Fruit fly (Drosophila melanogaster) whole organism, embryonic: Measurements from ENCODE around the gene pod1.

Experiments used
- Abd-B ChIP-seq: fragments of 200-800 bp; sonication (Bioruptor generic); optimal IDR thresholded peaks from 2 replicates; lab custom pipeline; 2018; ENCODE audit warnings: missing biosample characterization, mild to moderate bottlenecking, missing genetic modification characterization, moderate library complexity
- Bgb ChIP-seq: fragments of 200-800 bp; sonication (Bioruptor generic); IDR thresholded peaks from 2 replicates; pipeline ENCODE4 v1.3.6; 2022; ENCODE audit warnings: missing biosample characterization, missing genetic modification characterization; ENCODE audit not compliant: partially characterized antibody
- CG10321 ChIP-seq: fragments of 200-800 bp; sonication (Bioruptor generic); IDR thresholded peaks from 2 replicates; pipeline ENCODE4 v1.3.6; 2022; ENCODE audit warnings: missing biosample characterization, missing genetic modification characterization
- CG12744 ChIP-seq: fragments of 200-800 bp; sonication (Bioruptor generic); optimal IDR thresholded peaks from 2 replicates; lab custom pipeline; 2016; ENCODE audit warnings: missing biosample characterization, missing genetic modification characterization
- CG15601 ChIP-seq: fragments of 200-800 bp; sonication (Bioruptor generic); optimal IDR thresholded peaks from 3 replicates; lab custom pipeline; 2019; ENCODE audit warnings: missing biosample characterization, mild to moderate bottlenecking, missing genetic modification characterization, moderate library complexity
- CG16779 ChIP-seq: fragments of 200-800 bp; sonication (Bioruptor generic); IDR thresholded peaks from 2 replicates; pipeline ENCODE4 v1.3.6; 2022; ENCODE audit warnings: missing biosample characterization, missing genetic modification characterization
- CG16813 ChIP-seq: fragments of 200-800 bp; sonication (Bioruptor generic); IDR thresholded peaks from 3 replicates; pipeline ENCODE4 v1.3.6; 2022; ENCODE audit warnings: missing biosample characterization, missing genetic modification characterization; ENCODE audit not compliant: partially characterized antibody
- CG17359 ChIP-seq: fragments of 200-800 bp; sonication (Bioruptor generic); optimal IDR thresholded peaks from 3 replicates; lab custom pipeline; 2018; ENCODE audit warnings: missing biosample characterization, mild to moderate bottlenecking, missing genetic modification characterization, moderate library complexity
- CG17361 ChIP-seq: fragments of 200-800 bp; sonication (Bioruptor generic); IDR thresholded peaks from 3 replicates; pipeline ENCODE4 v1.3.6; 2022; ENCODE audit warnings: missing biosample characterization, missing genetic modification characterization
- CG18262 ChIP-seq: fragments of 200-800 bp; optimal IDR thresholded peaks from 3 replicates; lab custom pipeline; 2019; ENCODE audit warnings: missing biosample characterization, mild to moderate bottlenecking, missing genetic modification characterization, moderate library complexity
- CG2116 ChIP-seq: fragments of 200-800 bp; sonication (Bioruptor generic); optimal IDR thresholded peaks from 3 replicates; lab custom pipeline; 2018; ENCODE audit warnings: missing biosample characterization, mild to moderate bottlenecking, missing genetic modification characterization
- CG2129 ChIP-seq: fragments of 200-800 bp; sonication (Bioruptor generic); IDR thresholded peaks from 2 replicates; pipeline ENCODE4 v1.3.6; 2022; ENCODE audit warnings: missing biosample characterization, missing genetic modification characterization; ENCODE audit not compliant: partially characterized antibody
- CG32767 ChIP-seq: fragments of 200-800 bp; sonication (Bioruptor generic); IDR thresholded peaks from 2 replicates; pipeline ENCODE4 v1.3.6; 2022; ENCODE audit warnings: missing biosample characterization, missing genetic modification characterization
- CG3838 ChIP-seq: fragments of 200-800 bp; sonication (Bioruptor generic); optimal IDR thresholded peaks from 3 replicates; lab custom pipeline; 2016; ENCODE audit warnings: missing biosample characterization, missing genetic modification characterization
- CG3847 ChIP-seq: fragments of 200-800 bp; sonication (Bioruptor generic); IDR thresholded peaks from 2 replicates; pipeline ENCODE4 v1.3.6; 2022; ENCODE audit warnings: missing biosample characterization, missing genetic modification characterization
- CG4820 ChIP-seq: fragments of 200-800 bp; sonication (Bioruptor generic); optimal IDR thresholded peaks from 3 replicates; lab custom pipeline; 2016; ENCODE audit warnings: missing biosample characterization, missing genetic modification characterization
- CG6272 ChIP-seq: fragments of 200-800 bp; sonication (Bioruptor generic); IDR thresholded peaks from 2 replicates; pipeline ENCODE4 v1.3.6; 2022; ENCODE audit warnings: missing biosample characterization, missing genetic modification characterization
- CG7357 ChIP-seq: fragments of 200-800 bp; sonication (Bioruptor generic); IDR thresholded peaks from 3 replicates; pipeline ENCODE4 v1.3.6; 2022; ENCODE audit warnings: missing biosample characterization, missing genetic modification characterization
- CG7839 ChIP-seq: fragments of 200-800 bp; sonication (Bioruptor generic); optimal IDR thresholded peaks from 3 replicates; lab custom pipeline; 2018; ENCODE audit warnings: missing biosample characterization, mild to moderate bottlenecking, missing genetic modification characterization, moderate library complexity
- CG8478 ChIP-seq: fragments of >200 bp; optimal IDR thresholded peaks from 2 replicates; lab custom pipeline; 2018
- CG9727 ChIP-seq: fragments of 200-800 bp; sonication (Bioruptor generic); optimal IDR thresholded peaks from 3 replicates; lab custom pipeline; 2017; ENCODE audit warnings: missing biosample characterization, mild to moderate bottlenecking, missing genetic modification characterization
- CG9817 ChIP-seq: fragments of 200-800 bp; sonication (Bioruptor generic); optimal IDR thresholded peaks from 2 replicates; lab custom pipeline; 2018; ENCODE audit warnings: missing biosample characterization, mild to moderate bottlenecking, missing genetic modification characterization, moderate library complexity
- Lhr ChIP-seq: fragments of 200-800 bp; sonication (Bioruptor generic); optimal IDR thresholded peaks from 3 replicates; lab custom pipeline; 2017; ENCODE audit warnings: mild to moderate bottlenecking, missing biosample characterization, missing genetic modification reagents, missing genetic modification characterization
- Mrtf ChIP-seq: fragments of 200-800 bp; sonication (Bioruptor generic); IDR thresholded peaks from 3 replicates; pipeline ENCODE4 v1.3.6; 2022; ENCODE audit warnings: missing biosample characterization, missing genetic modification characterization
- NC2α ChIP-seq: fragments of 200-800 bp; sonication (Bioruptor generic); optimal IDR thresholded peaks from 2 replicates; lab custom pipeline; 2016; ENCODE audit warnings: missing biosample characterization, missing genetic modification characterization
- Rx ChIP-seq: fragments of 200-800 bp; sonication (Bioruptor generic); IDR thresholded peaks from 2 replicates; pipeline ENCODE4 v1.3.6; 2022; ENCODE audit warnings: missing biosample characterization, missing genetic modification characterization
- Side ChIP-seq: fragments of 200-800 bp; sonication (Bioruptor generic); optimal IDR thresholded peaks from 2 replicates; lab custom pipeline; 2016; ENCODE audit warnings: missing biosample characterization, missing genetic modification characterization
- Sox100B ChIP-seq: fragments of 200-800 bp; sonication (Bioruptor generic); optimal IDR thresholded peaks from 3 replicates; lab custom pipeline; 2018; ENCODE audit warnings: missing biosample characterization, mild to moderate bottlenecking, missing genetic modification characterization
- ab ChIP-seq: fragments of 200-800 bp; sonication (Bioruptor generic); optimal IDR thresholded peaks from 2 replicates; lab custom pipeline; 2016; ENCODE audit warnings: missing biosample characterization, missing genetic modification characterization
- bcd ChIP-seq: fragments of 200-800 bp; sonication (Bioruptor generic); optimal IDR thresholded peaks from 2 replicates; lab custom pipeline; 2017; ENCODE audit warnings: missing biosample characterization, mild to moderate bottlenecking, missing genetic modification characterization
- cwo ChIP-seq: fragments of 200-800 bp; sonication (Bioruptor generic); optimal IDR thresholded peaks from 3 replicates; lab custom pipeline; 2017; ENCODE audit warnings: missing biosample characterization, missing genetic modification characterization, mild to moderate bottlenecking, moderate library complexity, missing genetic modification reagents
- disco-r ChIP-seq: fragments of 200-800 bp; sonication (Bioruptor generic); optimal IDR thresholded peaks from 2 replicates; lab custom pipeline; 2016; ENCODE audit warnings: missing biosample characterization, missing genetic modification characterization
- dmrt11E ChIP-seq: fragments of 200-800 bp; sonication (Bioruptor generic); optimal IDR thresholded peaks from 3 replicates; lab custom pipeline; 2018; ENCODE audit warnings: missing biosample characterization, mild to moderate bottlenecking, missing genetic modification characterization, moderate library complexity
- fd96Cb ChIP-seq: fragments of 200-800 bp; sonication (Bioruptor generic); optimal IDR thresholded peaks from 2 replicates; lab custom pipeline; 2018; ENCODE audit warnings: missing biosample characterization, mild to moderate bottlenecking, missing genetic modification characterization, moderate library complexity
- her ChIP-seq: fragments of 200-800 bp; sonication (Bioruptor generic); optimal IDR thresholded peaks from 2 replicates; lab custom pipeline; 2016; ENCODE audit warnings: missing biosample characterization, missing genetic modification characterization
- hkb ChIP-seq, 2 experiments: fragments of 200-800 bp in 1 of 2; fragments of >200 bp in 1 of 2; sonication (Bioruptor generic) in 1 of 2; IDR thresholded peaks in 1 of 2; optimal IDR thresholded peaks in 1 of 2; 2 replicates each; pipeline versions ENCODE4 v1.3.6 to Lab custom; 2017 to 2022; ENCODE audit warnings: missing biosample characterization in 1 of 2, missing genetic modification characterization in 1 of 2
- ind ChIP-seq: fragments of 200-800 bp; sonication (Bioruptor generic); optimal IDR thresholded peaks from 3 replicates; lab custom pipeline; 2016; ENCODE audit warnings: missing biosample characterization, missing genetic modification characterization
- insv ChIP-seq, 2 experiments: fragments of 200-800 bp; sonication (Bioruptor generic); optimal IDR thresholded peaks; 3 replicates each; lab custom pipeline; 2016 to 2018; ENCODE audit warnings: missing biosample characterization in 2 of 2, missing genetic modification characterization in 2 of 2
- lab ChIP-seq: fragments of 200-800 bp; sonication (Bioruptor generic); optimal IDR thresholded peaks from 3 replicates; lab custom pipeline; 2017; ENCODE audit warnings: missing biosample characterization, missing genetic modification characterization, mild to moderate bottlenecking, moderate library complexity, missing genetic modification reagents
- maf-S ChIP-seq: fragments of 200-800 bp; sonication (Bioruptor generic); optimal IDR thresholded peaks from 2 replicates; lab custom pipeline; 2016; ENCODE audit warnings: missing biosample characterization, missing genetic modification characterization
- pan ChIP-seq, 4 experiments: fragments of >200 bp in 3 of 4; fragments of 200-800 bp in 1 of 4; sonication (Bioruptor generic) in 1 of 4; optimal IDR thresholded peaks in 3 of 4; IDR thresholded peaks in 1 of 4; 2 replicates each; pipeline versions ENCODE4 v1.3.6 to Lab custom; 2017 to 2022; ENCODE audit warnings: missing biosample characterization in 2 of 4, missing genetic modification characterization in 2 of 4, mixed read lengths in 1 of 4
- peb ChIP-seq: fragments of 200-800 bp; sonication (Bioruptor generic); IDR thresholded peaks from 2 replicates; pipeline ENCODE4 v1.3.6; 2022; ENCODE audit warnings: missing biosample characterization, missing genetic modification characterization
- pfk ChIP-seq: fragments of 200-800 bp; sonication (Bioruptor generic); optimal IDR thresholded peaks from 2 replicates; lab custom pipeline; 2018; ENCODE audit warnings: missing biosample characterization, mild to moderate bottlenecking, missing genetic modification characterization, moderate library complexity
- pho ChIP-seq: fragments of 200-800 bp; sonication (Bioruptor generic); optimal IDR thresholded peaks from 2 replicates; lab custom pipeline; 2016; ENCODE audit warnings: missing biosample characterization, missing genetic modification characterization
- row ChIP-seq: fragments of 200-800 bp; sonication (Bioruptor generic); IDR thresholded peaks from 3 replicates; pipeline ENCODE4 v1.3.6; 2022; ENCODE audit warnings: missing biosample characterization, missing genetic modification characterization
- slou ChIP-seq: fragments of 200-800 bp; sonication (Bioruptor generic); optimal IDR thresholded peaks from 3 replicates; lab custom pipeline; 2016; ENCODE audit warnings: missing biosample characterization, missing genetic modification characterization
- so ChIP-seq: fragments of 200-800 bp; sonication (Bioruptor generic); IDR thresholded peaks from 3 replicates; pipeline ENCODE4 v1.3.6; 2022; ENCODE audit warnings: missing biosample characterization, missing genetic modification characterization
- trem ChIP-seq: fragments of 200-800 bp; optimal IDR thresholded peaks from 3 replicates; lab custom pipeline; 2019; ENCODE audit warnings: missing biosample characterization, mild to moderate bottlenecking, missing genetic modification characterization, moderate library complexity
- unpg ChIP-seq: fragments of 200-800 bp; sonication (Bioruptor generic); optimal IDR thresholded peaks from 3 replicates; lab custom pipeline; 2018; ENCODE audit warnings: missing biosample characterization, mild to moderate bottlenecking, missing genetic modification characterization, moderate library complexity
- usp ChIP-seq: fragments of >200 bp; optimal IDR thresholded peaks from 2 replicates; lab custom pipeline; 2017; ENCODE audit warnings: missing biosample characterization, missing genetic modification characterization

Gene pod1

dm6 chrX:6756175-6756718 lies 47.2 kb upstream of the pod1 start, which contains the start of gene sov (continued):
- TF ChIP-seq bcd (GFP tag; lab: Kevin White, UChicago), result no peak
- no peak for TF ChIP-seq Mrtf
- TF ChIP-seq CG18262 (tag; lab: Kevin White, UChicago), result no peak
- TF ChIP-seq pan (optimal IDR thresholded peaks at IDR 0.05; lab: Kevin White, UChicago), result no peak
- no peak for TF ChIP-seq pan (GFP tag; optimal IDR thresholded peaks at IDR 0.05 in 1 of 2, IDR thresholded peaks at IDR 0.05 in 1 of 2)
- TF ChIP-seq Lhr (GFP tag; lab: Kevin White, UChicago), result peak; percentile 88
- TF ChIP-seq trem (tag; lab: Kevin White, UChicago), result peak; percentile 31
- peak; percentile 5 for TF ChIP-seq lab
- TF ChIP-seq CG17359 (tag; lab: Kevin White, UChicago), result no peak
- no peak for TF ChIP-seq CG8478 (lab: Kevin White, UChicago)
- no peak for TF ChIP-seq CG4820 (GFP tag; lab: Kevin White, UChicago)
- no peak for TF ChIP-seq Sox100B
- no peak for TF ChIP-seq CG10321 (GFP tag; lab: Robert Waterston, UW)
- no peak for TF ChIP-seq fd96Cb (tag; lab: Kevin White, UChicago)
- no peak for TF ChIP-seq Abd-B (GFP tag; lab: Kevin White, UChicago)
- peak; percentile 39; the same call in 2 of the 3 replicates for TF ChIP-seq CG17361 (GFP tag; lab: Robert Waterston, UW)
- TF ChIP-seq CG16813, result peak; percentile 90
- no peak for TF ChIP-seq pfk (GFP tag; lab: Kevin White, UChicago)
- 0 out of 2 replicates have a peak, but pooled peaks have one; percentile 10 for TF ChIP-seq CG3847 (GFP tag; lab: Robert Waterston, UW)
- no peak for TF ChIP-seq CG16779 (GFP tag; lab: Robert Waterston, UW)
- TF ChIP-seq CG2129 (GFP tag; lab: Robert Waterston, UW), result peak; percentile 80
- TF ChIP-seq CG3838 (GFP tag; lab: Kevin White, UChicago), result no peak
- TF ChIP-seq CG7357, result no peak
- TF ChIP-seq so, result no peak
- peak; percentile 64; the same call in 2 of the 3 replicates for TF ChIP-seq row
- TF ChIP-seq her, result peak; percentile 62
- no peak for TF ChIP-seq slou
- no peak for TF ChIP-seq CG32767 (GFP tag; lab: Robert Waterston, UW)
- no peak for TF ChIP-seq CG9817 (tag; lab: Kevin White, UChicago)
- TF ChIP-seq CG2116, result peak; percentile 65
- TF ChIP-seq NC2α, result no peak
- no peak for TF ChIP-seq pho (GFP tag; lab: Kevin White, UChicago)
- TF ChIP-seq cwo (GFP tag; lab: Kevin White, UChicago), result no peak
- TF ChIP-seq unpg (GFP tag; lab: Kevin White, UChicago), result no peak
- TF ChIP-seq usp (GFP tag; lab: Kevin White, UChicago), result no peak
- no peak for TF ChIP-seq dmrt11E
- peak; percentile 3 for TF ChIP-seq CG15601 (tag; lab: Kevin White, UChicago)
- no peak for TF ChIP-seq hkb (optimal IDR thresholded peaks at IDR 0.05; lab: Kevin White, UChicago)
- no peak for TF ChIP-seq hkb (GFP tag; IDR thresholded peaks at IDR 0.05; lab: Robert Waterston, UW)
- no peak for TF ChIP-seq Side (GFP tag; lab: Kevin White, UChicago)
- TF ChIP-seq peb (GFP tag; lab: Robert Waterston, UW), result no peak
- no peak for TF ChIP-seq CG6272 (GFP tag; lab: Robert Waterston, UW)
- TF ChIP-seq CG9727 (GFP tag; lab: Kevin White, UChicago), result peak; percentile 7
- no peak for TF ChIP-seq ind (GFP tag; lab: Kevin White, UChicago)
- TF ChIP-seq Bgb, result peak; percentile 80
- no peak for TF ChIP-seq insv (GFP tag; optimal IDR thresholded peaks at IDR 0.05; lab: Kevin White, UChicago)
- no peak for TF ChIP-seq maf-S
- TF ChIP-seq Rx (GFP tag; lab: Robert Waterston, UW), result no peak
- TF ChIP-seq CG12744 (GFP tag; lab: Kevin White, UChicago), result no peak
- no peak for TF ChIP-seq CG7839
- no peak for TF ChIP-seq disco-r
- TF ChIP-seq ab (GFP tag; lab: Kevin White, UChicago), result no peak
